Fruit fly (Drosophila melanogaster) whole organism, embryonic: ENCODE measurements around the gene CG10194.

Source experiments
- Atf-2 ChIP-seq: fragments of 200-800 bp; sonication (Bioruptor generic); optimal IDR thresholded peaks from 2 replicates; lab custom pipeline; 2016; ENCODE audit warnings: missing biosample characterization, missing genetic modification characterization
- B-H2 ChIP-seq: fragments of 200-800 bp; sonication (Bioruptor generic); optimal IDR thresholded peaks from 2 replicates; lab custom pipeline; 2018; ENCODE audit warnings: missing biosample characterization, mild to moderate bottlenecking, missing genetic modification characterization
- CG10147 ChIP-seq: fragments of 200-800 bp; sonication (Bioruptor generic); optimal IDR thresholded peaks from 2 replicates; lab custom pipeline; 2019; ENCODE audit warnings: missing biosample characterization, mild to moderate bottlenecking, missing genetic modification characterization, moderate library complexity
- CG10654 ChIP-seq: fragments of 200-800 bp; sonication (Bioruptor generic); optimal IDR thresholded peaks from 2 replicates; lab custom pipeline; 2016; ENCODE audit warnings: missing biosample characterization, missing genetic modification characterization
- CG11560 ChIP-seq: fragments of 200-800 bp; sonication (Bioruptor generic); IDR thresholded peaks from 3 replicates; pipeline ENCODE4 v1.3.6; 2022; ENCODE audit warnings: missing biosample characterization, missing genetic modification characterization
- CG12155 ChIP-seq: fragments of 200-800 bp; sonication (Bioruptor generic); optimal IDR thresholded peaks from 3 replicates; lab custom pipeline; 2016; ENCODE audit warnings: missing biosample characterization, missing genetic modification characterization
- CG14710 ChIP-seq: fragments of 200-800 bp; sonication (Bioruptor generic); optimal IDR thresholded peaks from 3 replicates; lab custom pipeline; 2019; ENCODE audit warnings: missing biosample characterization, mild to moderate bottlenecking, missing genetic modification characterization, moderate library complexity
- CG15073 ChIP-seq: fragments of 200-800 bp; sonication (Bioruptor generic); optimal IDR thresholded peaks from 2 replicates; lab custom pipeline; 2016; ENCODE audit warnings: missing biosample characterization, missing genetic modification characterization
- CG15514 ChIP-seq: fragments of 200-800 bp; sonication (Bioruptor generic); optimal IDR thresholded peaks from 3 replicates; lab custom pipeline; 2017; ENCODE audit warnings: missing biosample characterization, missing genetic modification characterization, mild to moderate bottlenecking, moderate library complexity, missing genetic modification reagents
- CG15696 ChIP-seq: fragments of 200-800 bp; sonication (Bioruptor generic); optimal IDR thresholded peaks from 2 replicates; lab custom pipeline; 2019; ENCODE audit warnings: missing biosample characterization, mild to moderate bottlenecking, missing genetic modification characterization, moderate library complexity
- CG1647 ChIP-seq: fragments of 200-800 bp; sonication (Bioruptor generic); optimal IDR thresholded peaks from 3 replicates; lab custom pipeline; 2016; ENCODE audit warnings: missing biosample characterization, missing genetic modification characterization
- CG17568 ChIP-seq: fragments of 200-800 bp; sonication (Bioruptor generic); optimal IDR thresholded peaks from 2 replicates; lab custom pipeline; 2018; ENCODE audit warnings: missing biosample characterization, mild to moderate bottlenecking, missing genetic modification characterization, moderate library complexity
- CG2120 ChIP-seq: fragments of 200-800 bp; sonication (Bioruptor generic); optimal IDR thresholded peaks from 3 replicates; lab custom pipeline; 2016; ENCODE audit warnings: missing biosample characterization, missing genetic modification characterization
- CG2129 ChIP-seq: fragments of 200-800 bp; sonication (Bioruptor generic); IDR thresholded peaks from 2 replicates; pipeline ENCODE4 v1.3.6; 2022; ENCODE audit warnings: missing biosample characterization, missing genetic modification characterization; ENCODE audit not compliant: partially characterized antibody
- CG2712 ChIP-seq: fragments of 200-800 bp; optimal IDR thresholded peaks from 3 replicates; lab custom pipeline; 2019; ENCODE audit warnings: missing biosample characterization, mild to moderate bottlenecking, missing genetic modification characterization, moderate library complexity
- CG2889 ChIP-seq: fragments of 200-800 bp; sonication (Bioruptor generic); IDR thresholded peaks from 3 replicates; pipeline ENCODE4 v1.3.6; 2022; ENCODE audit warnings: missing biosample characterization, missing genetic modification characterization
- CG31388 ChIP-seq: fragments of 200-800 bp; sonication (Bioruptor generic); optimal IDR thresholded peaks from 2 replicates; lab custom pipeline; 2016; ENCODE audit warnings: missing biosample characterization, missing genetic modification characterization
- CG33213 ChIP-seq: fragments of 200-800 bp; sonication (Bioruptor generic); optimal IDR thresholded peaks from 3 replicates; lab custom pipeline; 2016; ENCODE audit warnings: missing biosample characterization, missing genetic modification characterization
- CG33557 ChIP-seq: fragments of 200-800 bp; sonication (Bioruptor generic); optimal IDR thresholded peaks from 2 replicates; lab custom pipeline; 2019; ENCODE audit warnings: missing biosample characterization, mild to moderate bottlenecking, missing genetic modification characterization, moderate library complexity
- CG34224 ChIP-seq: fragments of 200-800 bp; sonication (Bioruptor generic); IDR thresholded peaks from 3 replicates; pipeline ENCODE4 v1.3.6; 2022; ENCODE audit warnings: missing biosample characterization, missing genetic modification characterization; ENCODE audit not compliant: partially characterized antibody
- CG3726 ChIP-seq: fragments of 200-800 bp; sonication (Bioruptor generic); IDR thresholded peaks from 3 replicates; pipeline ENCODE4, ENCODE4 v1.3.6; 2022; ENCODE audit warnings: missing biosample characterization, missing genetic modification characterization
- CG6683 ChIP-seq: fragments of 200-800 bp; sonication (Bioruptor generic); optimal IDR thresholded peaks from 2 replicates; lab custom pipeline; 2017; ENCODE audit warnings: missing biosample characterization, mild to moderate bottlenecking, missing genetic modification characterization, missing genetic modification reagents
- CG6791 ChIP-seq: fragments of 200-800 bp; sonication (Bioruptor generic); IDR thresholded peaks from 3 replicates; pipeline ENCODE4 v1.3.6; 2022; ENCODE audit warnings: missing biosample characterization, missing genetic modification characterization; ENCODE audit not compliant: partially characterized antibody
- CG7745 ChIP-seq: fragments of 200-800 bp; sonication (Bioruptor generic); optimal IDR thresholded peaks from 2 replicates; lab custom pipeline; 2018; ENCODE audit warnings: missing biosample characterization, mild to moderate bottlenecking, missing genetic modification characterization, moderate library complexity
- CG9727 ChIP-seq: fragments of 200-800 bp; sonication (Bioruptor generic); optimal IDR thresholded peaks from 3 replicates; lab custom pipeline; 2017; ENCODE audit warnings: missing biosample characterization, mild to moderate bottlenecking, missing genetic modification characterization
- CG9797 ChIP-seq: fragments of 200-800 bp; sonication (Bioruptor generic); optimal IDR thresholded peaks from 3 replicates; lab custom pipeline; 2018; ENCODE audit warnings: missing biosample characterization, mild to moderate bottlenecking, missing genetic modification characterization
- Dbx ChIP-seq: fragments of 200-800 bp; sonication (Bioruptor generic); IDR thresholded peaks from 3 replicates; pipeline ENCODE4 v1.3.6; 2022; ENCODE audit warnings: missing biosample characterization, missing genetic modification characterization
- Doc3 ChIP-seq: fragments of 200-800 bp; sonication (Bioruptor generic); IDR thresholded peaks from 3 replicates; pipeline ENCODE4 v1.3.6; 2022; ENCODE audit warnings: missing biosample characterization, missing genetic modification characterization; ENCODE audit not compliant: partially characterized antibody
- Gug ChIP-seq: fragments of 200-800 bp; sonication (Bioruptor generic); IDR thresholded peaks from 4 replicates; pipeline ENCODE4 v1.3.6; 2022; ENCODE audit warnings: missing biosample characterization, missing genetic modification characterization
- HmgZ ChIP-seq: fragments of 200-800 bp; sonication (Bioruptor generic); optimal IDR thresholded peaks from 2 replicates; lab custom pipeline; 2018; ENCODE audit warnings: missing biosample characterization, mild to moderate bottlenecking, missing genetic modification characterization
- MBD-R2 ChIP-seq: fragments of 200-800 bp; sonication (Bioruptor generic); IDR thresholded peaks from 2 replicates; pipeline ENCODE4 v1.3.6; 2022; ENCODE audit warnings: missing biosample characterization, missing genetic modification characterization
- bigmax ChIP-seq: fragments of 200-800 bp; sonication (Bioruptor generic); optimal IDR thresholded peaks from 2 replicates; lab custom pipeline; 2018; ENCODE audit warnings: missing biosample characterization, mild to moderate bottlenecking, missing genetic modification characterization
- crol ChIP-seq: fragments of 200-800 bp; sonication (Bioruptor generic); IDR thresholded peaks from 2 replicates; pipeline ENCODE4 v1.3.6; 2022; ENCODE audit warnings: missing biosample characterization, missing genetic modification characterization
- dan ChIP-seq: fragments of 200-800 bp; sonication (Bioruptor generic); IDR thresholded peaks from 2 replicates; pipeline ENCODE4 v1.3.6; 2022; ENCODE audit warnings: missing biosample characterization, missing genetic modification characterization
- dm ChIP-seq: fragments of 200-800 bp; sonication (Bioruptor generic); optimal IDR thresholded peaks from 3 replicates; lab custom pipeline; 2016; ENCODE audit warnings: missing biosample characterization, missing genetic modification characterization
- ewg ChIP-seq: fragments of 200-800 bp; sonication (Bioruptor generic); optimal IDR thresholded peaks from 3 replicates; lab custom pipeline; 2017; ENCODE audit warnings: mild to moderate bottlenecking, missing biosample characterization, missing genetic modification reagents, missing genetic modification characterization
- gce ChIP-seq: fragments of 200-800 bp; sonication (Bioruptor generic); IDR thresholded peaks from 3 replicates; pipeline ENCODE4 v1.3.6; 2022; ENCODE audit warnings: missing biosample characterization, missing genetic modification characterization
- gcm ChIP-seq: fragments of 200-800 bp; sonication (Bioruptor generic); optimal IDR thresholded peaks from 2 replicates; lab custom pipeline; 2019; ENCODE audit warnings: missing biosample characterization, mild to moderate bottlenecking, missing genetic modification characterization, moderate library complexity
- gsb ChIP-seq: fragments of 200-800 bp; sonication (Bioruptor generic); IDR thresholded peaks from 2 replicates; pipeline ENCODE4 v1.3.6; 2022; ENCODE audit warnings: missing biosample characterization, missing genetic modification characterization
- her ChIP-seq: fragments of 200-800 bp; sonication (Bioruptor generic); optimal IDR thresholded peaks from 2 replicates; lab custom pipeline; 2016; ENCODE audit warnings: missing biosample characterization, missing genetic modification characterization
- hth ChIP-seq: fragments of >200 bp; optimal IDR thresholded peaks from 2 replicates; lab custom pipeline; 2017; ENCODE audit warnings: inconsistent platforms
- knrl ChIP-seq: fragments of 200-800 bp; sonication (Bioruptor generic); IDR thresholded peaks from 3 replicates; pipeline ENCODE4 v1.3.6; 2022; ENCODE audit warnings: missing biosample characterization, missing genetic modification characterization; ENCODE audit not compliant: partially characterized antibody
- lola ChIP-seq, 3 experiments: fragments of >200 bp in 2 of 3; fragments of 200-800 bp in 1 of 3; sonication (Bioruptor generic) in 1 of 3; optimal IDR thresholded peaks; 2 replicates each; lab custom pipeline; 2017 to 2019; ENCODE audit warnings: missing biosample characterization in 3 of 3, missing genetic modification characterization in 3 of 3, mild to moderate bottlenecking in 1 of 3, moderate library complexity in 1 of 3
- pb ChIP-seq: fragments of 200-800 bp; sonication (Bioruptor generic); optimal IDR thresholded peaks from 3 replicates; lab custom pipeline; 2016; ENCODE audit warnings: missing biosample characterization, missing genetic modification characterization
- psq ChIP-seq: fragments of 200-800 bp; sonication (Bioruptor generic); optimal IDR thresholded peaks from 2 replicates; lab custom pipeline; 2017; ENCODE audit warnings: missing biosample characterization, missing genetic modification characterization
- pum ChIP-seq: fragments of 200-800 bp; sonication (Bioruptor generic); optimal IDR thresholded peaks from 2 replicates; lab custom pipeline; 2016; ENCODE audit warnings: missing biosample characterization, missing genetic modification characterization
- row ChIP-seq: fragments of 200-800 bp; sonication (Bioruptor generic); IDR thresholded peaks from 3 replicates; pipeline ENCODE4 v1.3.6; 2022; ENCODE audit warnings: missing biosample characterization, missing genetic modification characterization
- sd ChIP-seq: fragments of 200-800 bp; sonication (Bioruptor generic); optimal IDR thresholded peaks from 3 replicates; lab custom pipeline; 2018; ENCODE audit warnings: missing biosample characterization, mild to moderate bottlenecking, missing genetic modification characterization, moderate library complexity
- shn ChIP-seq: fragments of 200-800 bp; sonication (Bioruptor generic); optimal IDR thresholded peaks from 3 replicates; lab custom pipeline; 2016; ENCODE audit warnings: missing biosample characterization, missing genetic modification characterization
- slbo ChIP-seq: fragments of 200-800 bp; sonication (Bioruptor generic); IDR thresholded peaks from 2 replicates; pipeline ENCODE4 v1.3.6; 2022; ENCODE audit warnings: missing biosample characterization, missing genetic modification characterization
- z ChIP-seq: fragments of 200-800 bp; sonication (Bioruptor generic); IDR thresholded peaks from 3 replicates; pipeline ENCODE4 v1.3.6; 2022; ENCODE audit warnings: missing biosample characterization, missing genetic modification characterization

Gene CG10194

DNA sequence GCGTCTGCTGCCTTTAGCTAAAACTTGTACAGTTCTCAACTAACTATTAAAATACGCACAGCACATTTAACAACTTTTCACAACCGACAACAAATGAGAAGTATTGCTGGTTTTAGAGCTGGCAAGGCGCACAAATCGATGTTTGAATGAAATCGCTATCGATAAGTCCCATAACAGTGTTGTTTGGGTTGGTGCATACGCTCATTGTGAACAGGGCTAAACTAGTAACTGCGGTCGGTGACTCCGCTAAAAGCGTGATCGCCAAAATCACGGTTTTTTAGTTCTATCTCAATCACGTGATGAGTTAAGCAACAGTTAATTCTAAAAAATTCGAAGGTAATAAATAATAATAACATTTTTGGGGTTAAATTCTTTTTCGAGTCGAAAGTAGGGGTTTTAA is 36.5 kb downstream of the CG10194 start, which contains the start of gene Top2 (continued):
- peak; percentile 30 for TF ChIP-seq shn (GFP tag; lab: Kevin White, UChicago)
- peak; percentile 89 for TF ChIP-seq CG2712 (tag; lab: Kevin White, UChicago)
- TF ChIP-seq CG15073 = no peak
- peak; percentile 54 for TF ChIP-seq B-H2
- peak; percentile 5 for TF ChIP-seq bigmax (GFP tag; lab: Kevin White, UChicago)
- no peak for TF ChIP-seq CG7745 (tag; lab: Kevin White, UChicago)
- TF ChIP-seq CG15696 = no peak
- TF ChIP-seq slbo (GFP tag; lab: Robert Waterston, UW) = peak; percentile 50
- no peak for TF ChIP-seq crol (GFP tag; lab: Robert Waterston, UW)
- peak; percentile 94 for TF ChIP-seq CG14710
- TF ChIP-seq CG33557 (GFP tag; lab: Kevin White, UChicago) = no peak
- TF ChIP-seq CG10147 (GFP tag; lab: Kevin White, UChicago) = peak; percentile 22
- no peak for TF ChIP-seq CG3726
- TF ChIP-seq HmgZ (tag; lab: Kevin White, UChicago) = peak; percentile 84
- no peak for TF ChIP-seq Atf-2
- peak; percentile 63 for TF ChIP-seq CG2129 (GFP tag; lab: Robert Waterston, UW)
- no peak for TF ChIP-seq gsb
- TF ChIP-seq sd (tag; lab: Kevin White, UChicago) = peak; percentile 6
- peak; percentile 37 for TF ChIP-seq pb
- peak; percentile 64 for TF ChIP-seq dm (GFP tag; lab: Kevin White, UChicago)
- no peak for TF ChIP-seq z
- peak; percentile 24 for TF ChIP-seq CG9727 (GFP tag; lab: Kevin White, UChicago)
- peak; percentile 58 for TF ChIP-seq CG2120 (GFP tag; lab: Kevin White, UChicago)
- TF ChIP-seq MBD-R2 (GFP tag; lab: Robert Waterston, UW) = peak; percentile 89
- TF ChIP-seq CG15514 = peak; percentile 86
- no peak for TF ChIP-seq CG31388 (GFP tag; lab: Kevin White, UChicago)
- no peak for TF ChIP-seq CG2889
- peak; percentile 66 for TF ChIP-seq CG9797 (GFP tag; lab: Kevin White, UChicago)
- no peak for TF ChIP-seq lola (GFP tag; optimal IDR thresholded peaks at IDR 0.05; lab: Kevin White, UChicago)
- peak; percentile 34 for TF ChIP-seq CG12155 (GFP tag; lab: Kevin White, UChicago)
- peak; percentile 73 for TF ChIP-seq her (GFP tag; lab: Kevin White, UChicago)
- peak; percentile 86 for TF ChIP-seq knrl
- no peak for TF ChIP-seq dan
- TF ChIP-seq ewg (GFP tag; lab: Kevin White, UChicago) = peak; percentile 43
- TF ChIP-seq Dbx (GFP tag; lab: Robert Waterston, UW) = 0 out of 3 replicates have a peak, but pooled peaks have one; percentile 20
- TF ChIP-seq CG6791 (GFP tag; lab: Robert Waterston, UW) = peak; percentile 94
- peak; percentile 79; the same call in 2 of the 3 replicates for TF ChIP-seq CG11560 (tag; lab: Robert Waterston, UW)
- TF ChIP-seq Doc3 (GFP tag; lab: Robert Waterston, UW) = peak; percentile 61
- peak; percentile 81 for TF ChIP-seq row (GFP tag; lab: Robert Waterston, UW)
- no peak for TF ChIP-seq gcm
- TF ChIP-seq CG1647 (GFP tag; lab: Kevin White, UChicago) = no peak
- peak; percentile 28 for TF ChIP-seq pum (GFP tag; lab: Kevin White, UChicago)
- TF ChIP-seq CG34224 (GFP tag; lab: Robert Waterston, UW) = peak; percentile 63
- no peak for TF ChIP-seq gce (GFP tag; lab: Robert Waterston, UW)
- TF ChIP-seq psq (GFP tag; lab: Kevin White, UChicago) = no peak
- no peak for TF ChIP-seq hth (lab: Kevin White, UChicago)
- peak; percentile 5 for TF ChIP-seq CG10654 (GFP tag; lab: Kevin White, UChicago)
- no peak; the same call in 3 of the 4 replicates for TF ChIP-seq Gug (GFP tag; lab: Robert Waterston, UW)
- peak; percentile 86 for TF ChIP-seq CG33213
- no peak for TF ChIP-seq CG6683 (GFP tag; lab: Kevin White, UChicago)
- TF ChIP-seq CG17568 (GFP tag; lab: Kevin White, UChicago) = no peak
